Worm (Caenorhabditis elegans): Measurements from ENCODE around the gene dot-1.4.

dot-1.4 gene

DNA sequence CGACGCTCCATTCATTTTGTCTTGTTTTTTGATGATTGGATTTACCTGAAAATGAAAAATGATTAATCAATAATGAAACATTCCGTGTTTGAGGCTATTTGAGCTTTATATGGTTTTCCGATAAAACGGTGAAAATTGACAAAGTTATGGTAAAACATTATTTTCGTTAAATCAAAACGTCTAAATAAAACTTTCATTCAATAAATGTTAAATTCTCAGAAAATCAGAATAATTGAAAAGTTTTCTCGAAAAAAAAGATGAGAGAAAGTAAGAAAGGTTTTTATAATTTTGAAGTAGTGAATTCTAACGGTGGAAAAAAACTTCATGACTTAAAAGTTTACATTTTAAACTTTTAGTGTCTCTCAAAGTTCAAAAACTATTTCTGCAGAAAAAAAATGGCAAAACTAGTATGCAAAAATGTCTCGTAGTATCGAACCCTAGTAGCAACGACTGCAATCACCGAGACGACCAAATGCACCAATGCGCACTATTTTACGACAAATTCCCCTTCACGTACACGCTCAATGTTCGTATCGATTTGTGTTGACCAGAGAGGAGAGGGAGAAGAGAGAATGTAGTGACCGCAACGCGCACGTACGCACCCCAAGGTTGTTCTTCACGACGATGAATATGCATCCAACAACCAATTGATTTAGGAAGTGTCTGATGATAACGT lies 15.5 kb upstream of the dot-1.4 start, which contains the start of gene nfya-1 (continued):
- TF ChIP-seq duxl-1 (tag; optimal IDR thresholded peaks at IDR 0.05; ENCODE audit: poor library complexity) (peak; percentile 11), lin-1 (GFP tag; IDR thresholded peaks at IDR 0.05) (no peak), spr-1 (tag; optimal IDR thresholded peaks at IDR 0.05) (no peak), ceh-44 (GFP tag; IDR thresholded peaks at IDR 0.05) (no peak), Y105C5A.15 (GFP tag; IDR thresholded peaks at IDR 0.05) (no peak), zip-2 (tag; optimal IDR thresholded peaks at IDR 0.05) (no peak), nhr-102 (tag; optimal IDR thresholded peaks at IDR 0.05) (no peak), R02D3.7 (tag; optimal IDR thresholded peaks at IDR 0.05) (no peak), ztf-11 (tag; optimal IDR thresholded peaks at IDR 0.05) (no peak), T20F7.1 (GFP tag; optimal IDR thresholded peaks at IDR 0.05) (no peak), mxl-2 (GFP tag; conservative IDR thresholded peaks at IDR 0.05) (no peak), zip-11 (GFP tag; IDR thresholded peaks at IDR 0.05) (no peak), dmd-9 (GFP tag; IDR thresholded peaks at IDR 0.05) (no peak), nhr-76 (tag; optimal IDR thresholded peaks at IDR 0.05) (no peak), pha-4 (GFP tag; IDR thresholded peaks at IDR 0.05) (no peak), pha-4 (tag; optimal IDR thresholded peaks at IDR 0.05) (peak; percentile 55), aha-1 (tag) (peak; percentile 99), Y75B8A.6 (GFP tag; IDR thresholded peaks at IDR 0.05) (no peak), nhr-77 (tag; optimal IDR thresholded peaks at IDR 0.05) (no peak), lin-29 (GFP tag; IDR thresholded peaks at IDR 0.05) (no peak), unc-62 (GFP tag; optimal IDR thresholded peaks at IDR 0.05 in 1 of 2) (peak in 1 of 2 experiments; percentile 85), unc-62 (tag; optimal IDR thresholded peaks at IDR 0.05) (no peak), lin-13 (GFP tag; optimal IDR thresholded peaks at IDR 0.05) (no peak), sdz-12 (GFP tag; optimal IDR thresholded peaks at IDR 0.05) (no peak), tag-97 (GFP tag; IDR thresholded peaks at IDR 0.05) (no peak), saeg-2 (GFP tag; IDR thresholded peaks at IDR 0.05) (no peak), madf-5 (GFP tag; IDR thresholded peaks at IDR 0.05) (no peak), unc-130 (GFP tag; optimal IDR thresholded peaks at IDR 0.05) (no peak), T26A8.4 (GFP tag; IDR thresholded peaks at IDR 0.05) (peak; percentile 14; the same call in 1 of the 2 replicates), zag-1 (tag; optimal IDR thresholded peaks at IDR 0.05) (no peak), dpl-1 (GFP tag; optimal IDR thresholded peaks at IDR 0.05) (peak; percentile 28), skn-1 (tag; optimal IDR thresholded peaks at IDR 0.05) (no peak), hmg-1.1 (GFP tag; IDR thresholded peaks at IDR 0.05) (peak; percentile 76), daf-12 (tag; optimal IDR thresholded peaks at IDR 0.05) (no peak), arid-1 (GFP tag; conservative IDR thresholded peaks at IDR 0.05) (no peak), nhr-41 (GFP tag; IDR thresholded peaks at IDR 0.05) (no peak), ama-1 (optimal IDR thresholded peaks at IDR 0.05) (no peak), ZK337.2 (GFP tag; IDR thresholded peaks at IDR 0.05) (no peak), rbr-2 (tag; optimal IDR thresholded peaks at IDR 0.05) (peak; percentile 45), hlh-11 (tag; optimal IDR thresholded peaks at IDR 0.05) (no peak), snpc-1.2 (GFP tag; IDR thresholded peaks at IDR 0.05) (no peak), unc-39 (tag; optimal IDR thresholded peaks at IDR 0.05) (no peak), lin-38 (GFP tag; IDR thresholded peaks at IDR 0.05) (no peak), vab-7 (GFP tag; IDR thresholded peaks at IDR 0.05) (no peak), madf-9 (GFP tag; conservative IDR thresholded peaks at IDR 0.05) (0 out of 2 replicates have a peak, but pooled peaks have one; percentile 9), F37D6.2 (tag; optimal IDR thresholded peaks at IDR 0.05) (no peak), dmd-8 (GFP tag; IDR thresholded peaks at IDR 0.05) (no peak), aly-2 (tag; optimal IDR thresholded peaks at IDR 0.05) (no peak), F10B5.3 (tag; optimal IDR thresholded peaks at IDR 0.05) (no peak), nhr-48 (tag; optimal IDR thresholded peaks at IDR 0.05) (no peak), mep-1 (tag; optimal IDR thresholded peaks at IDR 0.05) (no peak), pqm-1 (tag; optimal IDR thresholded peaks at IDR 0.05) (no peak), hlh-30 (tag; optimal IDR thresholded peaks at IDR 0.05; ENCODE audit: insufficient read depth) (peak; percentile 67)
